Worm (Caenorhabditis elegans): ENCODE measurements around the gene nep-9.

DNA sequence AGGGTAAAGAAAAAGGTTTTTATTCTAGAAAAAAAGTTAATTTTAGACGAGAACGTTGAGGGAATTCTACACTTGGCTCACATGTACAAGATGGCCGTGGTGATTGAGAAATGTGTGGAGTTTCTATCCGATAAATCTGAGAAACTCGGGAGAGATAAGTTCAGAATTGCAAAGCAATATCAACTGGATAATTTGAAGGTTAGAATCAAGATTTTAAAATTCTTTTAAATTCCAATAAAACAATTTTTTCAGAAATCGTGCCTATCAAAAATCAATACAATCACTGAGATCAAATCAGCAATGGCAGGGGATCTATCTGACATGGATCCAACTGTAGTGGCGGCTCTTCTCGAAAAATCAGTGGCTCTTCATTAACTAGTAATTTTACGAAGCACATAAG, 20.8 kb downstream of the nep-9 start, which contains the start of gene Y49F6C.2:
- TF ChIP-seq ama-1 (optimal IDR thresholded peaks at IDR 0.05) (no peak), pes-1 (GFP tag; IDR thresholded peaks at IDR 0.05) (no peak), hnd-1 (tag; optimal IDR thresholded peaks at IDR 0.05) (no peak), sea-1 (GFP tag; conservative IDR thresholded peaks at IDR 0.05) (no peak), B0310.2 (tag; optimal IDR thresholded peaks at IDR 0.05) (no peak), hmbx-1 (tag; optimal IDR thresholded peaks at IDR 0.05) (no peak), tbx-37 (GFP tag; conservative IDR thresholded peaks at IDR 0.05) (no peak), hmg-4 (GFP tag; optimal IDR thresholded peaks at IDR 0.05) (no peak), F13C5.2 (tag; optimal IDR thresholded peaks at IDR 0.05) (no peak), scrt-1 (GFP tag; IDR thresholded peaks at IDR 0.05) (no peak), ceh-13 (GFP tag; optimal IDR thresholded peaks at IDR 0.05) (no peak), flt-1 (GFP tag; IDR thresholded peaks at IDR 0.05) (no peak)

Data from whole organism, early embryonic.